Fruit fly (Drosophila melanogaster) whole organism: ENCODE data around the gene Pgd.

ENCODE experiments used
- EcR ChIP-seq, 2 experiments: fragments of >200 bp; optimal IDR thresholded peaks; 2 replicates each; lab custom pipeline; 2017; ENCODE audit warnings: missing biosample characterization in 2 of 2, missing genetic modification characterization in 2 of 2, missing genetic modification reagents in 2 of 2
- pan ChIP-seq: fragments of >200 bp; optimal IDR thresholded peaks from 2 replicates; lab custom pipeline; 2017

- TF ChIP-seq pan (lab: Kevin White, UChicago): no peak
- TF ChIP-seq EcR (GFP tag; optimal IDR thresholded peaks at IDR 0.05; lab: Kevin White, UChicago): peak in 1 of 2 experiments; percentile 20
Measured at dm6 chrX:2137587-2138341, 7.2 kb upstream of the Pgd start.
